Worm (Caenorhabditis elegans) whole organism, L4/young adult: Measurements from ENCODE around the gene str-221.

Experiments used
- dao-5 ChIP-seq: sonication (generic microtip); optimal IDR thresholded peaks from 2 replicates; lab custom pipeline; 2016; ENCODE audit warnings: missing genotype, missing genetic modification characterization, moderate library complexity, missing compliant biosample characterization
- him-1 ChIP-seq: sonication (generic microtip); optimal IDR thresholded peaks from 2 replicates; lab custom pipeline; 2016; ENCODE audit warnings: missing genotype, missing genetic modification reagents, missing genetic modification characterization, missing compliant biosample characterization

ce11 chrV:1662270-1662669, 22.2 kb downstream of the str-221 start, which contains the start of gene irld-40:
- TF ChIP-seq him-1 (tag; lab: Kevin White, UChicago) (no peak), dao-5 (tag; lab: Kevin White, UChicago) (no peak)
